Worm (Caenorhabditis elegans) whole organism, L2 larva: ENCODE measurements around the gene R166.3.

Source experiments
- C34F6.9 ChIP-seq: fragments of 150-350 bp; optimal IDR thresholded peaks from 2 replicates; lab custom pipeline; 2014; ENCODE audit warnings: missing biosample characterization, missing genetic modification characterization
- F13H6.1 ChIP-seq: sonication (generic microtip); optimal IDR thresholded peaks from 2 replicates; lab custom pipeline; 2016; ENCODE audit warnings: missing genetic modification characterization, missing compliant biosample characterization
- R02D3.7 ChIP-seq: fragments of 150-350 bp; optimal IDR thresholded peaks from 2 replicates; lab custom pipeline; 2014; ENCODE audit warnings: missing biosample characterization, missing genetic modification characterization
- Y55F3AM.14 ChIP-seq: fragments of 200-800 bp; sonication (Bioruptor generic); optimal IDR thresholded peaks from 2 replicates; lab custom pipeline; 2018; ENCODE audit warnings: mild to moderate bottlenecking, missing genetic modification characterization, missing compliant biosample characterization
- ZK546.5 ChIP-seq: sonication (generic microtip); optimal IDR thresholded peaks from 2 replicates; lab custom pipeline; 2017; ENCODE audit warnings: missing biosample characterization, missing genetic modification characterization
- alr-1 ChIP-seq: fragments of 150-350 bp; optimal IDR thresholded peaks from 2 replicates; lab custom pipeline; 2014; ENCODE audit warnings: missing biosample characterization, missing genetic modification characterization
- aly-2 ChIP-seq: fragments of 150-350 bp; optimal IDR thresholded peaks from 2 replicates; lab custom pipeline; 2014; ENCODE audit warnings: missing biosample characterization, missing genetic modification characterization
- ama-1 ChIP-seq: fragments of 150-350 bp; optimal IDR thresholded peaks from 2 replicates; lab custom pipeline; 2018; ENCODE audit warnings: inconsistent platforms
- ceh-82 ChIP-seq: fragments of 150-350 bp; optimal IDR thresholded peaks from 2 replicates; lab custom pipeline; 2014; ENCODE audit warnings: missing biosample characterization, missing genetic modification characterization
- crh-2 ChIP-seq: sonication (generic microtip); optimal IDR thresholded peaks from 2 replicates; lab custom pipeline; 2017; ENCODE audit warnings: missing biosample characterization, missing genetic modification characterization
- dmd-4 ChIP-seq: sonication (generic microtip); optimal IDR thresholded peaks from 2 replicates; lab custom pipeline; 2017; ENCODE audit warnings: missing biosample characterization, missing genetic modification characterization
- egl-27 ChIP-seq: sonication (generic microtip); optimal IDR thresholded peaks from 3 replicates; lab custom pipeline; 2017; ENCODE audit warnings: missing biosample characterization, missing genetic modification reagents, missing genetic modification characterization
- elt-1 ChIP-seq: fragments of 150-350 bp; optimal IDR thresholded peaks from 2 replicates; lab custom pipeline; 2014; ENCODE audit warnings: missing biosample characterization, missing genetic modification characterization
- elt-3 ChIP-seq: sonication (generic microtip); optimal IDR thresholded peaks from 2 replicates; lab custom pipeline; 2017; ENCODE audit warnings: missing biosample characterization, missing genetic modification characterization
- fos-1 ChIP-seq: fragments of 150-350 bp; optimal IDR thresholded peaks from 2 replicates; lab custom pipeline; 2014; ENCODE audit warnings: missing biosample characterization, missing genetic modification characterization
- gmeb-1 ChIP-seq: fragments of 150-350 bp; optimal IDR thresholded peaks from 2 replicates; lab custom pipeline; 2014; ENCODE audit warnings: missing biosample characterization, missing genetic modification characterization
- lin-11 ChIP-seq: fragments of 150-350 bp; sonication (generic microtip); optimal IDR thresholded peaks from 2 replicates; lab custom pipeline; 2014; ENCODE audit warnings: missing biosample characterization, missing genetic modification characterization, inconsistent platforms, mixed read lengths
- lin-13 ChIP-seq: fragments of 150-350 bp; optimal IDR thresholded peaks from 2 replicates; lab custom pipeline; 2014; ENCODE audit warnings: missing biosample characterization, missing genetic modification reagents, missing genetic modification characterization
- lin-39 ChIP-seq: fragments of 150-350 bp; optimal IDR thresholded peaks from 2 replicates; lab custom pipeline; 2014; ENCODE audit warnings: missing biosample characterization, missing genetic modification reagents, missing genetic modification characterization
- lsy-2 ChIP-seq, 2 experiments: fragments of 150-350 bp in 1 of 2; sonication (generic microtip) in 1 of 2; optimal IDR thresholded peaks; 2 replicates each; lab custom pipeline; 2014 to 2017; ENCODE audit warnings: missing biosample characterization in 2 of 2, missing genetic modification characterization in 2 of 2
- mab-5 ChIP-seq: fragments of 150-350 bp; optimal IDR thresholded peaks from 2 replicates; lab custom pipeline; 2014; ENCODE audit warnings: missing biosample characterization, missing genetic modification characterization
- mbf-1 ChIP-seq: sonication (generic microtip); optimal IDR thresholded peaks from 2 replicates; lab custom pipeline; 2017; ENCODE audit warnings: missing biosample characterization, missing genetic modification characterization
- mdl-1 ChIP-seq, 2 experiments: fragments of 150-350 bp in 1 of 2; sonication (generic microtip) in 1 of 2; optimal IDR thresholded peaks; 2 replicates each; lab custom pipeline; 2017; ENCODE audit warnings: missing biosample characterization in 2 of 2, missing genetic modification characterization in 2 of 2
- nhr-10 ChIP-seq: sonication (generic microtip); optimal IDR thresholded peaks from 2 replicates; lab custom pipeline; 2017; ENCODE audit warnings: missing biosample characterization, missing genetic modification characterization
- nhr-11 ChIP-seq: fragments of 150-350 bp; optimal IDR thresholded peaks from 2 replicates; lab custom pipeline; 2014; ENCODE audit warnings: missing biosample characterization, missing genetic modification characterization
- nhr-12 ChIP-seq: fragments of 150-350 bp; optimal IDR thresholded peaks from 2 replicates; lab custom pipeline; 2014; ENCODE audit warnings: missing biosample characterization, missing genetic modification characterization
- nhr-129 ChIP-seq: fragments of 150-350 bp; optimal IDR thresholded peaks from 2 replicates; lab custom pipeline; 2014; ENCODE audit warnings: missing biosample characterization, missing genetic modification characterization
- nhr-21 ChIP-seq: fragments of 150-350 bp; optimal IDR thresholded peaks from 2 replicates; lab custom pipeline; 2014; ENCODE audit warnings: missing biosample characterization, missing genetic modification characterization
- nhr-23 ChIP-seq: fragments of 150-350 bp; optimal IDR thresholded peaks from 2 replicates; lab custom pipeline; 2014; ENCODE audit warnings: missing biosample characterization, missing genetic modification reagents, missing genetic modification characterization
- nhr-237 ChIP-seq: fragments of 150-350 bp; optimal IDR thresholded peaks from 2 replicates; lab custom pipeline; 2014; ENCODE audit warnings: missing biosample characterization, missing genetic modification characterization
- nhr-25 ChIP-seq: fragments of 150-350 bp; sonication (generic microtip); optimal IDR thresholded peaks from 3 replicates; lab custom pipeline; 2014; ENCODE audit warnings: missing biosample characterization, missing genetic modification characterization
- nhr-6 ChIP-seq: fragments of 150-350 bp; optimal IDR thresholded peaks from 2 replicates; lab custom pipeline; 2014; ENCODE audit warnings: missing biosample characterization, missing genetic modification characterization
- nhr-77 ChIP-seq: fragments of 150-350 bp; optimal IDR thresholded peaks from 2 replicates; lab custom pipeline; 2014; ENCODE audit warnings: missing biosample characterization, missing genetic modification characterization
- peb-1 ChIP-seq: fragments of 150-350 bp; optimal IDR thresholded peaks from 2 replicates; lab custom pipeline; 2014; ENCODE audit warnings: missing biosample characterization, missing genetic modification characterization
- sem-4 ChIP-seq: fragments of 150-350 bp; optimal IDR thresholded peaks from 2 replicates; lab custom pipeline; 2014; ENCODE audit warnings: missing biosample characterization, missing genetic modification reagents, missing genetic modification characterization
- skn-1 ChIP-seq: sonication (generic microtip); optimal IDR thresholded peaks from 2 replicates; lab custom pipeline; 2017; ENCODE audit warnings: missing biosample characterization, missing genetic modification characterization
- sma-3 ChIP-seq: sonication (generic microtip); optimal IDR thresholded peaks from 2 replicates; lab custom pipeline; 2016; ENCODE audit warnings: missing genetic modification reagents, missing genetic modification characterization, missing compliant biosample characterization
- sma-9 ChIP-seq, 2 experiments: fragments of 150-350 bp in 1 of 2; sonication (generic microtip) in 1 of 2; optimal IDR thresholded peaks; 2 replicates each; lab custom pipeline; 2014 to 2016; ENCODE audit warnings: missing genetic modification characterization in 2 of 2, mild to moderate bottlenecking in 1 of 2, missing biosample characterization in 1 of 2, missing compliant biosample characterization in 1 of 2, missing genetic modification reagents in 1 of 2, moderate library complexity in 1 of 2
- snpc-4 ChIP-seq: fragments of 150-350 bp; optimal IDR thresholded peaks from 2 replicates; lab custom pipeline; 2014; ENCODE audit warnings: missing biosample characterization, missing genetic modification characterization
- unc-39 ChIP-seq: fragments of 150-350 bp; optimal IDR thresholded peaks from 2 replicates; lab custom pipeline; 2014; ENCODE audit warnings: missing biosample characterization, missing genetic modification characterization
- unc-55 ChIP-seq: fragments of 150-350 bp; sonication (generic microtip); optimal IDR thresholded peaks from 3 replicates; lab custom pipeline; 2014; ENCODE audit warnings: missing biosample characterization, missing genetic modification reagents, missing genetic modification characterization
- unc-62 ChIP-seq: fragments of 150-350 bp; optimal IDR thresholded peaks from 2 replicates; lab custom pipeline; 2014; ENCODE audit warnings: missing biosample characterization, missing genetic modification reagents, missing genetic modification characterization
- zag-1 ChIP-seq: fragments of 150-350 bp; optimal IDR thresholded peaks from 2 replicates; lab custom pipeline; 2014; ENCODE audit warnings: missing biosample characterization, missing genetic modification characterization
- ztf-1 ChIP-seq: fragments of 200-800 bp; sonication (Bioruptor generic); conservative IDR thresholded peaks from 2 replicates; pipeline ENCODE4 v1.3.6; 2022; ENCODE audit warnings: missing genetic modification characterization, missing compliant biosample characterization
- ztf-11 ChIP-seq: sonication (generic microtip); optimal IDR thresholded peaks from 2 replicates; lab custom pipeline; 2017; ENCODE audit warnings: missing biosample characterization, missing genetic modification characterization
- ztf-4 ChIP-seq: fragments of 150-350 bp; optimal IDR thresholded peaks from 2 replicates; lab custom pipeline; 2014; ENCODE audit warnings: missing biosample characterization, missing genetic modification characterization

Gene R166.3

ce11 chrII:10537988-10538387 lies 1.1 kb downstream of the R166.3 start:
- peak; percentile 13 for TF ChIP-seq lin-13 (GFP tag; lab: Kevin White, UChicago)
- TF ChIP-seq sem-4, result no peak
- TF ChIP-seq lin-11, result no peak
- TF ChIP-seq ceh-82 (tag; lab: Kevin White, UChicago), result no peak
- TF ChIP-seq sma-9 (GFP tag; optimal IDR thresholded peaks at IDR 0.05; lab: Kevin White, UChicago), result peak; percentile 67
- TF ChIP-seq sma-9 (tag; optimal IDR thresholded peaks at IDR 0.05; lab: Kevin White, UChicago), result no peak
- TF ChIP-seq nhr-237 (tag; lab: Kevin White, UChicago), result no peak
- TF ChIP-seq ztf-11, result no peak
- TF ChIP-seq ztf-1 (GFP tag; lab: Robert Waterston, UW), result no peak
- peak; percentile 58 for TF ChIP-seq crh-2
- TF ChIP-seq lsy-2 (tag; optimal IDR thresholded peaks at IDR 0.05; lab: Kevin White, UChicago), result peak; percentile 48 to 80
- TF ChIP-seq elt-3 (tag; lab: Kevin White, UChicago), result no peak
- TF ChIP-seq ama-1, result no peak
- no peak for TF ChIP-seq nhr-11 (tag; lab: Kevin White, UChicago)
- TF ChIP-seq peb-1 (tag; lab: Kevin White, UChicago), result no peak
- no peak for TF ChIP-seq nhr-12 (tag; lab: Kevin White, UChicago)
- TF ChIP-seq F13H6.1 (tag; lab: Kevin White, UChicago), result peak; percentile 55
- no peak for TF ChIP-seq egl-27
- TF ChIP-seq dmd-4, result no peak
- peak; percentile 73 for TF ChIP-seq sma-3 (GFP tag; lab: Kevin White, UChicago)
- TF ChIP-seq fos-1, result peak; percentile 38
- peak; percentile 72 for TF ChIP-seq gmeb-1 (tag; lab: Kevin White, UChicago)
- no peak for TF ChIP-seq Y55F3AM.14
- peak; percentile 71 for TF ChIP-seq nhr-25 (tag; lab: Kevin White, UChicago)
- no peak for TF ChIP-seq unc-39 (tag; lab: Kevin White, UChicago)
- TF ChIP-seq nhr-129 (tag; lab: Kevin White, UChicago), result no peak
- no peak for TF ChIP-seq zag-1 (tag; lab: Kevin White, UChicago)
- TF ChIP-seq nhr-6 (tag; lab: Kevin White, UChicago), result no peak
- no peak for TF ChIP-seq mbf-1 (tag; lab: Kevin White, UChicago)
- TF ChIP-seq unc-55 (GFP tag; lab: Kevin White, UChicago), result peak; percentile 57
- no peak for TF ChIP-seq mab-5
- no peak for TF ChIP-seq skn-1 (tag; lab: Kevin White, UChicago)
- TF ChIP-seq unc-62 (GFP tag; lab: Kevin White, UChicago), result no peak
- no peak for TF ChIP-seq nhr-10 (tag; lab: Kevin White, UChicago)
- no peak for TF ChIP-seq alr-1 (tag; lab: Kevin White, UChicago)
- no peak for TF ChIP-seq lin-39
- TF ChIP-seq nhr-21, result peak; percentile 44
- TF ChIP-seq R02D3.7, result peak; percentile 12
- no peak for TF ChIP-seq snpc-4
- TF ChIP-seq C34F6.9 (tag; lab: Kevin White, UChicago), result peak; percentile 63

- TF ChIP-seq mdl-1 (tag; optimal IDR thresholded peaks at IDR 0.05; lab: Kevin White, UChicago) (no peak), nhr-23 (tag; lab: Kevin White, UChicago) (no peak), nhr-129 (tag; lab: Kevin White, UChicago) (no peak), nhr-11 (tag; lab: Kevin White, UChicago) (no peak), R02D3.7 (no peak), nhr-21 (no peak), zag-1 (tag; lab: Kevin White, UChicago) (no peak), ztf-11 (no peak)
These were observed 1.6 kb downstream of the R166.3 start, which contains the start of gene R166.2 for ce11 chrII:10537571-10537970. TSS of gene R166.2 (minus strand) at chrII:10537671.

ce11 chrII:10533985-10534384 lies 5.1 kb downstream of the R166.3 start:
- no peak for TF ChIP-seq lin-39
- no peak for TF ChIP-seq peb-1 (tag; lab: Kevin White, UChicago)
- no peak for TF ChIP-seq nhr-77
- TF ChIP-seq crh-2, result no peak
- no peak for TF ChIP-seq ceh-82 (tag; lab: Kevin White, UChicago)
- no peak for TF ChIP-seq nhr-25 (tag; lab: Kevin White, UChicago)
- no peak for TF ChIP-seq F13H6.1 (tag; lab: Kevin White, UChicago)
- no peak for TF ChIP-seq aly-2 (tag; lab: Kevin White, UChicago)
- TF ChIP-seq nhr-6 (tag; lab: Kevin White, UChicago), result no peak
- no peak for TF ChIP-seq elt-3 (tag; lab: Kevin White, UChicago)
- no peak for TF ChIP-seq zag-1 (tag; lab: Kevin White, UChicago)
- TF ChIP-seq alr-1 (tag; lab: Kevin White, UChicago), result no peak
- TF ChIP-seq ZK546.5 (tag; lab: Kevin White, UChicago), result no peak
- no peak for TF ChIP-seq nhr-11 (tag; lab: Kevin White, UChicago)
- TF ChIP-seq lin-11, result no peak
- no peak for TF ChIP-seq elt-1 (tag; lab: Kevin White, UChicago)
- TF ChIP-seq R02D3.7, result no peak
- TF ChIP-seq nhr-129 (tag; lab: Kevin White, UChicago), result no peak
- no peak for TF ChIP-seq sem-4
- no peak for TF ChIP-seq ztf-4 (tag; lab: Kevin White, UChicago)
